Worm (Caenorhabditis elegans) whole organism, midembryonic: ENCODE results near the gene apc-2.

Source experiments
- T22C8.4 ChIP-seq: fragments of 200-800 bp; sonication (Bioruptor generic); IDR thresholded peaks from 2 replicates; pipeline ENCODE4 v1.3.6; 2022; ENCODE audit warnings: missing genetic modification characterization, missing compliant biosample characterization
- cog-1 ChIP-seq: sonication (generic microtip); optimal IDR thresholded peaks from 2 replicates; lab custom pipeline; 2016; ENCODE audit warnings: missing genetic modification characterization, missing compliant biosample characterization
- klf-2 ChIP-seq: fragments of 200-800 bp; sonication (Bioruptor generic); conservative IDR thresholded peaks from 2 replicates; pipeline ENCODE4 v1.3.6; 2022; ENCODE audit warnings: missing genetic modification reagents, missing genetic modification characterization, missing compliant biosample characterization
- med-1 ChIP-seq: sonication (generic microtip); optimal IDR thresholded peaks from 2 replicates; lab custom pipeline; 2017; ENCODE audit warnings: missing genetic modification characterization, mild to moderate bottlenecking, missing compliant biosample characterization, antibody characterized with exemption, missing genetic modification reagents; ENCODE audit not compliant: insufficient read depth
- ref-1 ChIP-seq: fragments of 200-800 bp; sonication (Bioruptor generic); conservative IDR thresholded peaks from 2 replicates; pipeline ENCODE4 v1.3.6; 2022; ENCODE audit warnings: missing genetic modification reagents, missing genetic modification characterization, missing compliant biosample characterization
- tab-1 ChIP-seq: fragments of 200-800 bp; sonication (Bioruptor generic); IDR thresholded peaks from 2 replicates; pipeline ENCODE4 v1.3.6; 2022; ENCODE audit warnings: missing genetic modification characterization, missing compliant biosample characterization
- ztf-23 ChIP-seq: fragments of 200-800 bp; sonication (Bioruptor generic); IDR thresholded peaks from 2 replicates; pipeline ENCODE4 v1.3.6; 2022; ENCODE audit warnings: missing genetic modification reagents, missing genetic modification characterization, missing compliant biosample characterization
- ztf-29 ChIP-seq: fragments of 200-800 bp; sonication (Bioruptor generic); IDR thresholded peaks from 2 replicates; pipeline ENCODE4 v1.3.6; 2022; ENCODE audit warnings: missing genetic modification reagents, missing genetic modification characterization, missing compliant biosample characterization

- no peak for TF ChIP-seq klf-2
- TF ChIP-seq ztf-29 (GFP tag; lab: Robert Waterston, UW): no peak
- TF ChIP-seq cog-1: no peak
- TF ChIP-seq ref-1 (GFP tag; lab: Robert Waterston, UW): no peak
- TF ChIP-seq med-1 (GFP tag; lab: Kevin White, UChicago): no peak
- no peak for TF ChIP-seq ztf-23 (GFP tag; lab: Robert Waterston, UW)
- no peak for TF ChIP-seq T22C8.4 (GFP tag; lab: Robert Waterston, UW)
- TF ChIP-seq tab-1 (GFP tag; lab: Robert Waterston, UW): no peak
These were observed 33.0 kb upstream of the apc-2 start, which contains the start of gene K12H4.2 for ce11 chrIII:8047412-8047811.
